Worm (Caenorhabditis elegans): ENCODE measurements around the gene nlp-34.

- TF ChIP-seq mab-5 (tag; optimal IDR thresholded peaks at IDR 0.05) = no peak
- TF ChIP-seq nhr-28 (tag; optimal IDR thresholded peaks at IDR 0.05) = no peak
- TF ChIP-seq nhr-12 (tag; optimal IDR thresholded peaks at IDR 0.05) = no peak
- no peak for TF ChIP-seq pha-4 (tag; optimal IDR thresholded peaks at IDR 0.05)
- no peak for TF ChIP-seq blmp-1 (tag; optimal IDR thresholded peaks at IDR 0.05)
- TF ChIP-seq sptf-1 (tag; optimal IDR thresholded peaks at IDR 0.05) = no peak
- TF ChIP-seq ces-1 (GFP tag; optimal IDR thresholded peaks at IDR 0.05) = no peak
- TF ChIP-seq ztf-11 (tag; optimal IDR thresholded peaks at IDR 0.05) = no peak
- no peak for TF ChIP-seq unc-62 (GFP tag; optimal IDR thresholded peaks at IDR 0.05)
- TF ChIP-seq snpc-4 (tag; optimal IDR thresholded peaks at IDR 0.05) = no peak
- no peak for TF ChIP-seq lin-13 (tag; optimal IDR thresholded peaks at IDR 0.05)
- TF ChIP-seq elt-3 (tag; optimal IDR thresholded peaks at IDR 0.05) = no peak
- no peak for TF ChIP-seq nhr-237 (tag; optimal IDR thresholded peaks at IDR 0.05)
- no peak for TF ChIP-seq cnd-1 (tag; optimal IDR thresholded peaks at IDR 0.05)
Measured at ce11 chrV:4021776-4022175, 42.8 kb upstream of the nlp-34 start, which contains the start of gene K09D9.14.
